Worm (Caenorhabditis elegans): ENCODE measurements around the gene unc-7.

DNA sequence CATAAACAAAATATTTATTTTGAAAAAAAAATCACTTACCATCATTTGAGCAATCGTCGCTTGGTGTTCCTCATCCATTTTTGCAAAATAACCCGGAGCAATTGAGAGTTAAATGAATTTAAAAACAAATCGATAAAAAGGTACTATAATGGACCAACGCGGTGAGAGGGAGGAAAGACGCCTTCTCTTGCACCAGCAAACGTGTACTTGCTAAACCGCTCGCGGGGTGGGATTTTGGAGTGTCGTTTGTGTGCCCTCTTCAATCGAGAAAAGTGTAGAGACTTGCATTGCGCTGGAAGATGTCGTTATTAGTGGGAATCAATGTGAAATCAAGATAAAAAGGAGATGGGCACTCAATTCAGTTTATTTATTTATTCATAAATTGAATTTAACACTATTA lies 63.7 kb downstream of the unc-7 start, which contains the start of gene H40L08.1:
- TF ChIP-seq saeg-2 (GFP tag; IDR thresholded peaks at IDR 0.05) (no peak), ceh-20 (GFP tag; IDR thresholded peaks at IDR 0.05) (no peak), nhr-77 (tag; optimal IDR thresholded peaks at IDR 0.05) (no peak), fos-1 (tag; optimal IDR thresholded peaks at IDR 0.05) (no peak), lir-3 (tag; optimal IDR thresholded peaks at IDR 0.05) (no peak), D1046.2 (GFP tag; IDR thresholded peaks at IDR 0.05) (no peak), zip-11 (GFP tag; IDR thresholded peaks at IDR 0.05) (no peak), jun-1 (tag; optimal IDR thresholded peaks at IDR 0.05) (no peak)

All from whole organism, L4 larva.